Fruit fly (Drosophila melanogaster): ENCODE measurements around the gene CG43102.
A peak's percentile ranks its signal among the peaks of the same experiment; 100 is the strongest.

CG43102 gene

dm6 chr3R:17787780-17788179, 6.5 kb downstream of the CG43102 start (continued):
- TF ChIP-seq CG10654 (GFP tag; optimal IDR thresholded peaks at IDR 0.05) (no peak), CG17912 (GFP tag; optimal IDR thresholded peaks at IDR 0.05) (no peak), CG10959 (GFP tag; IDR thresholded peaks at IDR 0.05) (no peak), CG8290 (GFP tag; optimal IDR thresholded peaks at IDR 0.05) (no peak), CG8290 (tag; optimal IDR thresholded peaks at IDR 0.05) (no peak), Fer1 (GFP tag; optimal IDR thresholded peaks at IDR 0.05) (no peak), Fer2 (tag; optimal IDR thresholded peaks at IDR 0.05) (no peak), pnt (GFP tag; optimal IDR thresholded peaks at IDR 0.05) (no peak), Trl (optimal IDR thresholded peaks at IDR 0.05) (no peak), Trl (GFP tag; optimal IDR thresholded peaks at IDR 0.05) (no peak), knrl (GFP tag; IDR thresholded peaks at IDR 0.05; ENCODE audit: partially characterized antibody) (no peak), Gsc (GFP tag; IDR thresholded peaks at IDR 0.05) (no peak), tin (GFP tag; optimal IDR thresholded peaks at IDR 0.05) (peak; percentile 4), CG15011 (GFP tag; optimal IDR thresholded peaks at IDR 0.05) (no peak), pan (optimal IDR thresholded peaks at IDR 0.05) (no peak), pan (GFP tag; optimal IDR thresholded peaks at IDR 0.05 in 1 of 2, IDR thresholded peaks at IDR 0.05 in 1 of 2) (peak in 1 of 2 experiments; percentile 23), sqz (GFP tag; optimal IDR thresholded peaks at IDR 0.05) (no peak), gem (tag; optimal IDR thresholded peaks at IDR 0.05) (peak; percentile 41), CG31224 (GFP tag; IDR thresholded peaks at IDR 0.05) (no peak), CG1602 (GFP tag; optimal IDR thresholded peaks at IDR 0.05) (no peak), Gug (GFP tag; IDR thresholded peaks at IDR 0.05) (no peak), CG34224 (GFP tag; IDR thresholded peaks at IDR 0.05; ENCODE audit: partially characterized antibody) (no peak), CG16813 (GFP tag; IDR thresholded peaks at IDR 0.05; ENCODE audit: partially characterized antibody) (no peak), E2f2 (GFP tag; IDR thresholded peaks at IDR 0.05) (no peak), Med (GFP tag) (peak; percentile 4)

dm6 chr3R:17784189-17784588, 10.1 kb downstream of the CG43102 start:
- TF ChIP-seq row (GFP tag; IDR thresholded peaks at IDR 0.05) = peak; percentile 36
- no peak for TF ChIP-seq psq (GFP tag; optimal IDR thresholded peaks at IDR 0.05)
- peak; percentile 3 for TF ChIP-seq gem (tag; optimal IDR thresholded peaks at IDR 0.05)
- TF ChIP-seq Rfx (GFP tag; IDR thresholded peaks at IDR 0.05) = 0 out of 2 replicates have a peak, but pooled peaks have one; percentile 16
- TF ChIP-seq CG4820 (GFP tag; optimal IDR thresholded peaks at IDR 0.05) = no peak
- TF ChIP-seq CG12659 (GFP tag; optimal IDR thresholded peaks at IDR 0.05) = peak; percentile 2
- TF ChIP-seq sens (GFP tag) = peak; percentile 56
- peak; percentile 23 for TF ChIP-seq Sox102F (GFP tag; optimal IDR thresholded peaks at IDR 0.05)
- no peak for TF ChIP-seq CG11723 (GFP tag; optimal IDR thresholded peaks at IDR 0.05)
- no peak for TF ChIP-seq sim (GFP tag; IDR thresholded peaks at IDR 0.05)
- TF ChIP-seq insv (GFP tag; optimal IDR thresholded peaks at IDR 0.05) = no peak
- no peak for TF ChIP-seq Dll (GFP tag; IDR thresholded peaks at IDR 0.05; ENCODE audit: partially characterized antibody)
- no peak for TF ChIP-seq PHDP (tag; optimal IDR thresholded peaks at IDR 0.05)
- TF ChIP-seq CG2678 (tag; optimal IDR thresholded peaks at IDR 0.05) = peak; percentile 7
- no peak for TF ChIP-seq CG1233 (GFP tag; optimal IDR thresholded peaks at IDR 0.05)
- TF ChIP-seq CG13775 (GFP tag; optimal IDR thresholded peaks at IDR 0.05) = no peak

dm6 chr3R:17783144-17783543, 11.1 kb downstream of the CG43102 start:
- no peak for TF ChIP-seq CG7786 (GFP tag; optimal IDR thresholded peaks at IDR 0.05)
- TF ChIP-seq CG10543 (GFP tag; optimal IDR thresholded peaks at IDR 0.05) = peak; percentile 4
- no peak for TF ChIP-seq hkb (optimal IDR thresholded peaks at IDR 0.05)
- no peak for TF ChIP-seq hkb (GFP tag; IDR thresholded peaks at IDR 0.05)
- TF ChIP-seq sd (tag; optimal IDR thresholded peaks at IDR 0.05) = peak; percentile 63
- TF ChIP-seq unc-4 (GFP tag; IDR thresholded peaks at IDR 0.05; ENCODE audit: partially characterized antibody) = no peak
- TF ChIP-seq pan (optimal IDR thresholded peaks at IDR 0.05) = no peak
- peak in 1 of 2 experiments; percentile 7 for TF ChIP-seq pan (GFP tag; optimal IDR thresholded peaks at IDR 0.05 in 1 of 2, IDR thresholded peaks at IDR 0.05 in 1 of 2)
- no peak for TF ChIP-seq CG31224 (GFP tag; IDR thresholded peaks at IDR 0.05)
- TF ChIP-seq Dip3 (GFP tag; optimal IDR thresholded peaks at IDR 0.05) = no peak
- TF ChIP-seq CG12769 (tag; optimal IDR thresholded peaks at IDR 0.05) = peak; percentile 20
- no peak for TF ChIP-seq sc (optimal IDR thresholded peaks at IDR 0.05)
- TF ChIP-seq sc (GFP tag; optimal IDR thresholded peaks at IDR 0.05) = no peak
- no peak for TF ChIP-seq CG4360 (GFP tag; IDR thresholded peaks at IDR 0.05)
- no peak for TF ChIP-seq row (GFP tag; IDR thresholded peaks at IDR 0.05)
- no peak for TF ChIP-seq CG3995 (GFP tag; optimal IDR thresholded peaks at IDR 0.05)

All from whole organism, embryonic.